Comparison of ENCODE assay signal across 1 fruit fly cellular context in the genomic region with DNA sequence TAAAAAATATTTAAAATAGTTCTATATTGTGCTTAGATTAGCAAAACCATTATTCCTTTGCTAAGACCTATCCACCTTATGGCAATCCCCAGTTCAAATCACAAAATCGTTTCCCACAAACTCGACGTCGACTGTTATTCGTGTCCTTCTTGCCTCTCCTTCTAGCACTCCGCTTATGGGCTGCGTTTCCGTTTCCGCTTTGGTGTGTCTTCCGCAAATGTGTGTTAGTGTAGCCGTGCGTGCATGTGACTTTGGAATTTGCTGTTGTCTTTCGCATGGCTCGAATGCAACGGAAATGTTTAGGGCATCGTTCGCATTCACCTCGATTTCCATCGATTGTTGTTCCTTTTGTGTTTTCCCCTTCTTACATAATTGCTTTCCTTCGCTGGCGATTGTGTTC.
TF ChIP-seq lines count a peak whose summit lies in the region.

No protein-coding gene starts in this region.

TF ChIP-seq in whole organism, embryonic, 481 proteins besides CTCF, POLR2A, EP300 and RAD21 (continued from another document):
- no peak for TF ChIP-seq disco-r (GFP tag; optimal IDR thresholded peaks at IDR 0.05; lab: Kevin White, UChicago)
- no peak for TF ChIP-seq Adf1 (GFP tag; IDR thresholded peaks at IDR 0.05; lab: Robert Waterston, UW)
- no peak for TF ChIP-seq CG10274 (GFP tag; optimal IDR thresholded peaks at IDR 0.05; lab: Kevin White, UChicago)
- TF ChIP-seq ERR (GFP tag; optimal IDR thresholded peaks at IDR 0.05; lab: Kevin White, UChicago) = no peak
- peak in 1 of 2 experiments; percentile 35 for TF ChIP-seq Pdp1 (GFP tag; optimal IDR thresholded peaks at IDR 0.05; lab: Kevin White, UChicago)
- no peak for TF ChIP-seq gsb-n (tag; optimal IDR thresholded peaks at IDR 0.05; lab: Kevin White, UChicago)
- TF ChIP-seq Side (GFP tag; optimal IDR thresholded peaks at IDR 0.05; lab: Kevin White, UChicago) = no peak
- TF ChIP-seq CG5245 (GFP tag; optimal IDR thresholded peaks at IDR 0.05; lab: Kevin White, UChicago) = no peak
- TF ChIP-seq Hand (GFP tag; optimal IDR thresholded peaks at IDR 0.05; lab: Kevin White, UChicago) = no peak
